Worm (Caenorhabditis elegans) whole organism, dauer: Measurements from ENCODE around the gene syx-18.

Experiments
- unc-62 ChIP-seq: sonication (generic microtip); optimal IDR thresholded peaks from 2 replicates; lab custom pipeline; 2017; ENCODE audit warnings: missing biosample characterization, missing genetic modification reagents, missing genetic modification characterization

The syx-18 gene

DNA sequence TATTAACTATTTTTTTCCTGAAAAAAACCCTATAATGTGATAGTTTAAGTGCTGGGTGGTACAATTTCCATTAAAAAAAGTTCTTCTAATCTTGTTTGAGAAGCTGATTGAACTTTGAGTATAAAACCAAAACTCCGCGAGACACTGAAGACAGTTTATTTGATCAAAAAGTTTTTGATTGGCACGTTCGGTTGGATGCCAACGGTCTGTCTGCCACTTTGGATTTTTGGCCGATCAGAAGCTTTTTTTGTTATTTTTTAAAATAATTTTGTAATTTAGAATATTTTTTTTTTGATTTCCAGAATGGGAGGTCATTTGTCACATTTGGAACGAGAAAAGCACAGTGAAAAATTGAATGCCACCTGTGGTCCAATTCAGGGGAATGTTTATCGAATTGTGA is 14.3 kb upstream of the syx-18 start, which contains the start of gene cest-28:
Gene cest-28 (plus strand): TSS at position 301 of the 400 bp plus-strand sequence.
- TF ChIP-seq unc-62 (GFP tag; lab: Kevin White, UChicago): no peak

DNA sequence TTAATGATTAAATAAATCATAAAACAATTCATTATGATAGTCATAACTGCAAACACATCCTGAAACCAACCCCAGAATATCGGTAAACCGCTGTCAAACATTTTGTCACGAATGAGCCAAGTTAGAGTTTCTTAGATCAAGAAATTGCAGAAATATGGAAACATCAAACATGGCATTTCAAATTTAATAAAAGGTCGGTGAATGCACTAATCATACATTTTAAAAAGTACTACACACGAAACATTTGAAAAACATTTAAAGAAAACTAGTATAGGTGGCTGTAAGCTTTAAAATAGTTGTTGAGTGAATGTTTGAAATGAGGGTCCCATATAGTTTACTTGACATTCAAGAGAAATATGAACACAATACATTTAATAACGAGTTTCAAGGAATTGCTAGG is 13.5 kb upstream of the syx-18 start, which contains the start of gene str-180:
Gene str-180 (minus strand): TSS at position 101 of the 400 bp plus-strand sequence.
- TF ChIP-seq unc-62 (GFP tag; lab: Kevin White, UChicago): no peak

DNA sequence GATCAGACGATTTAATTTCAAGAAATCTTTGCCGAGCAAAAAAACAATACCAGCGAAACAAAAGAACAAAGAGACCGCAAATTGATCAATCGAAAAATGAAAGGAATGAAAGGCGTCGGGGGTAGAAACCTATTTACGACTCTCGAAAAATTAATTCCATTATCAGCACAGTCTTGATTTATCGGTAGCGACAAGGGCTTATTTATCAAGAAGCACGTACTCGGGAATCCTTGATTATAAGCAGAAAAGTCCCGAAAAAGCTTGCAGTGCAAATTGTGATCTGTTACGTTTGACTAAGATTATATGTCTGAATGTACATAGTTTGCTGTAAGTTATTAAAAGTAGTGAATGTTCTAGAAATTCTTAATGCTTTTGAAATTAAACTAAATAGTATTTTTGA is 11.3 kb upstream of the syx-18 start:
- no peak for TF ChIP-seq unc-62 (GFP tag; lab: Kevin White, UChicago)

DNA sequence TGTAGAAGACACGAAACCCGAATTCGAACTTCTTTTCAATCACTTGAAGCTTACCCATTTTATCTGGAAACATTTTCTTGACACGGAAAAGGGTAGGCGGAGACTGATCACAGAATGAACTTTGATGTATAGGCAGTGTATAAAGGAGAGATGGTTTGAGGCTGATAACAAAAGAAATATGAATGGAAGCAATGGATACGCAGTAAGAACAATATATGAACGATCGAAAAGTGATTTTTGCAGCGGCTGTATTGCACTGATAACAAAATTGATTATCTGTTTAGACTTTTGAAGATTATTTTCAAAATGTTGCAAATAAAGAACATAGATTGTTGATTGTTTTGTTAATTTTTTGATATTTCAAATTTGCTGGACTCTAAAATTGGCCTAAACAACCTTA is 10.5 kb upstream of the syx-18 start, which contains the start of gene pmp-5:
Gene pmp-5 (minus strand): TSS at position 63 of the 400 bp plus-strand sequence.
- no peak for TF ChIP-seq unc-62 (GFP tag; lab: Kevin White, UChicago)

DNA sequence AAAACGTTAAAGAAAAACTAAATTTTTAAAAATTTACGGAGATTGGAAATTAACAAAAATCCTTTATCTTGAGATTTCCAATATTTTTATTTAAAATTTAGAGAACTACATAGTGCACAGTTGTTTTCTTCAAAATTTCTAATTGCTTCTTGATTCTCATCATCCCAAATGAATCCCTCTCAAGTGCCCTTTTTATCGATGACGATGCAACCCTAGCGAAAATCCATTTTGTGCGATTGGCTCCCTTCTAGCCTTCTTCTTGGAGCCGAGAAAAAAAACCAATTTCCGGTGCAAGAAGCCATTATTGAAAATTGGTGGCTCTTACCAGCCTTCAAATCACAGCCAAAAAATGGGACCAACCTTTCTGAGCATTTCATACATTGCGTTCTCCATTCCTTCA is 7.3 kb upstream of the syx-18 start:
- no peak for TF ChIP-seq unc-62 (GFP tag; lab: Kevin White, UChicago)

DNA sequence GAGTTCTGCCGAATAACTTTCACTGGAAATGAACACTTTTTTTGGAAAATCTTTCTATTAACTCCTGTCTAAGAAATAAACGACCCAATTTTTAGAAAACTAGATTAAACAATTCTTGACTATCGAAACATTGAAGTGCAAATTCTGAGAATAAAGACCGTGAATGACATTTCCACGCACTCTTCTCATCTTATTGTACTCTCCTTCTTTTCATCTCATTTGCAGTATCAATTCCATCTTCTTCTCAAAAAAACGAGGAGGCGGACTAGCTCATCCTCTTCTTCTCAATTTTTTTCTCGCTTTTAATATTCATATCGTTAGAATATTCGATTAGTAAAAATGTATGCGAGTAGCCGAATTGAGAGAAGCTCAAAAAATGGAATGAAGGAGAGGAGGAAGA is 6.4 kb upstream of the syx-18 start:
- TF ChIP-seq unc-62 (GFP tag; lab: Kevin White, UChicago): no peak

DNA sequence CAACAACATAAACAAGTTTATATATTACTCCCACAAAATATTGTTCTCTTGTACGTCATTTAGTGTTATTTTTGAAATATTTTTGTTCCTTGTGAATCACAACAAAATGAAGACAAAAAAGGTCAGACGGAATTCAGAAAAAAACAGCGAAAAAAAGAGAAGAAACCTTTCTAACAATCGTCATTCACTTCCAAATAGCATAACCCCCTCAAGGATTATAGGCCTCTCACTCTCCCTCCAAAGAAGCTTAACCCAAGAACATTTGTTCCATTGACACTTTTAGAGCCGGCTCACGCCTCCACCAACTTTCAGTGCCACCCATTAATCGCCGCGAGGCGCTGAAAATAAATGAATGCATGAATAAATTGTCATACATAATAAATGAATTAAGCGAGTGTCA is 4.3 kb upstream of the syx-18 start:
- TF ChIP-seq unc-62 (GFP tag; lab: Kevin White, UChicago): no peak

DNA sequence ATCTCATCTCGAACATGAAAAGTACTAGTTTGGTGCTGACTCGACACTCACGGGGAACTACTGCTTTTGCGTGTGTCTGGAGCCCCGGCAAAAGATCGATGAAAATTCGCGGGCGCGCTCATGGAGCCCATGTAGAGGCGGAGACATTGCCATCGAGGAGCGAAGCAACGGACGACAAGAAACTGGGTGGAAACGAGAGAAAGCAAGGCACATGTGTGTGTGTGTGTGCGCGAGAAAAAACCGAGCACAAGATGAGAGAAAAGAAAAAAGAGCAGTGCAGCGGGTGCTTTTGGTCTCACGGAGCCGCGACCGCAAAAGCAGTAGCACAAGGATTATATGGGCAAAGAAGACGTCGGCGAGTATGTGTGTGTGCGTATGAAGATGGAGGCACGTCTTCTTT is 3.5 kb upstream of the syx-18 start:
- no peak for TF ChIP-seq unc-62 (GFP tag; lab: Kevin White, UChicago)

DNA sequence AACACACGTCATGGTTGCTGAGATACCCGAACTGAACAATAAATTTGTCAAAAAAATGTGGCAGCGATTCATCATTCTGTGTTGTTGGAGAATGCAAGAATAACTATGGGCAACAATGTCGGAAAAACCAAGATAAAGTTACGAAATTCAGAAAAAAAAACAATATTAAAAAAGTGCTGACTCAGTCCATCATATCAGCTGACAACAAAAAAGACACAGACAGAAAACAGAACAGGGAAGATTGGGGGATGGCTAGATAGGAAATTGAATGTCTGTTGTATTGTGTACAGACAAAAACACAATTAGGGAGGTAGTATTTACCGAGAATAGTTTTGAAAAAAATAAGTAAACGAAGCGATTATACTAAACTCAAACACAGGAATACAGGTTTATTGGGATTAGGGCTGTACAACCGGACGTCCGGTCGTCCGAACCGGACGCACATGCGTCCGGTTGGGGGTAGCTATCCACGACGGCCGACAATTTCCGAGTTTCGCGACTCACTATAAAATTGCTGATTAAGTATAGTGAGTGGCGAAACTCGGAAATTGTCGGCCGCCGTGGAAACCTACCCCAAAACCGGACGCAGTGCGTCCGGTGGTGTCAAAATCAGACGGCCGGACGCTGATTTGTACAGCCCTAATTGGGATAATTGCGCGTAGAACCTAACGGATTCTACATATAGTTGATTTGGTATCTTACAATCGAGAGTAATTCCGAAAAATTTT is 2.4 kb upstream of the syx-18 start:
- no peak for TF ChIP-seq unc-62 (GFP tag; lab: Kevin White, UChicago)

DNA sequence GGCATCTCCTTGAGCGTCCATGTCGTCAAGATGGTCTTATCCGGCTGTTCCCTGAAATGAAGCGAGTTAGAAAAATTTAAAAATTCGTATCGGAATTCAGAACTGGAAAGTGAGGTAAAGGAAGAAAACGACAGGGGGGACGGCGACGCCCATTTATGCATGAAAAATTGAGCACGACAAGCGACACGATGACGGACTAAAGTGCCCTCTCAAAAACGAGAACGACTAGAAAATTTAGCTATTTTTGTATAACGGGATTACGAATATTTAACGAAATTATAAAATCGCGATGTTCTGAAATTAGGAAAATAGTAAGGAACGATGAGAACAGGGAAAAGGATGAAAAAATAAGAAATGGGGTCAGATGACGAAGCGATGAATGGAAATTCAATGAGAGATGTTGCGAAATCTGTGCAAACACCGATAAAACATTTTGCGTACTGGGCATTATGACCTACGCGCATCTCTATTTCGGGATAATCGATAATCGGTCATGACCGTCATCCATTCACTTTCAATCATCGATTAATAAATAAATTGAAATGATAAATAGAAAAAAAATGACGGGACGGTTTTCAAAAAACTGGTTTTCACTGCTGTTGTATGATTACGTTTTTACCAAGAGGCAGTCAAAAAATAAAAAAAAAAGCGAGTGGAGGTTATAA is 1.3 kb upstream of the syx-18 start, which contains the start of gene snb-1:
Gene snb-1 (minus strand): TSS at position 51 of the 665 bp plus-strand sequence.
- TF ChIP-seq unc-62 (GFP tag; lab: Kevin White, UChicago): no peak

DNA sequence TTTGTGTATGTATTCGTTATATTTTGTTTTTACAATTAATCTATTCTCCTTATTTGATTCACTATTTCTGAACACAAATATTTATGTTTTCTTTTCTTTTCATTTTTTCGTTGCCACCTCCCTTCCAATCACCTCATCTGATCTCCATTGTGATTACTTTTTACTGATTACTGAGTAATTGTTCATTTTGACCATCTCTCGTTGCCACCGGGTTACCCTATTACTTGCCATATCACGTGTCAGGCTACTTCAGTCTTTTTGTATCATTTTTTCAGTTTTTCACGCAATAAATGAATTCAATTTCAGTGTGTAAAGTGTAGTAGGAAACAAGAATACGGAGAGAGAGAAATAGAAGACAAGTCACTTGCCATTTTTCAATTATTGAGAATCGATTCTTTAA is 3.2 kb downstream of the syx-18 start, which contains the start of gene T10H9.8:
Gene T10H9.8 (plus strand): TSS at position 301 of the 400 bp plus-strand sequence.
- TF ChIP-seq unc-62 (GFP tag; lab: Kevin White, UChicago): no peak

DNA sequence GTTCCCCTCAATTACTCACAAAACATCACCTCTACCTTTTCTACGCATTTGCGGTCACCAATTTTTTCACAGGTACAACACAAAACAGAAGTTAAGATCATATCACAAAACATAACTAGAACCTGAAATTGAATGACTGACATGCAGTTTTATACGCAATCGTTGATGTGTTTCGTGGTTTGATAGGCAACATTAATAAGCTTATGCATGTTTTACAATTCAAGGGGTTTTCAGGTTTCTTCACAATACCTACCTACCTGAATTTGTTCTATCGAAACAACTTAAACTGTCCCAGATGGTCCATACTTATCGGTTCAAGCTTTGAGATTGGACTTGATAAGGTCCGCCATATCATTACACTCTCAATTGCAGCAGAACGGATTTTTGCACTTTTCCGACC is 4.7 kb downstream of the syx-18 start:
- no peak for TF ChIP-seq unc-62 (GFP tag; lab: Kevin White, UChicago)

DNA sequence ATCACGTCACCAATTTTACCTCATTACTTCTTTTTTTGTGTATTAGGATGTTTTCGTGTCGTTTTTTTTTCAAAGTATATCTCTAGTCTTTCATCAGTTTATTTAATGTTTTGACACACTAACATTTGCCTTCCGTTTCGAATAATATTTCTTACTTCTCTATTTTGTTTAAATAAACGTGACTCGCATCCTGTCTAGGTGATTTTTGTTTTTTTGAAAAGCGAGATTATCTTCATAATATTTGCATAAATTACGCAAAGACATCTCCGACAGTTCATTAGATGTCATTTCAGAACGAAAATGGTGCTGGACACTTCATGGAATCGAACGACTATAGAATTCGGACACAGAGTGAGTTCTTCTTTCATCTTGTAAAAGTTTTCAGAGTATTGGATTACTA is 5.9 kb downstream of the syx-18 start, which contains the start of gene T10H9.1:
Gene T10H9.1 (plus strand): TSS at position 301 of the 400 bp plus-strand sequence.
- TF ChIP-seq unc-62 (GFP tag; lab: Kevin White, UChicago): no peak

DNA sequence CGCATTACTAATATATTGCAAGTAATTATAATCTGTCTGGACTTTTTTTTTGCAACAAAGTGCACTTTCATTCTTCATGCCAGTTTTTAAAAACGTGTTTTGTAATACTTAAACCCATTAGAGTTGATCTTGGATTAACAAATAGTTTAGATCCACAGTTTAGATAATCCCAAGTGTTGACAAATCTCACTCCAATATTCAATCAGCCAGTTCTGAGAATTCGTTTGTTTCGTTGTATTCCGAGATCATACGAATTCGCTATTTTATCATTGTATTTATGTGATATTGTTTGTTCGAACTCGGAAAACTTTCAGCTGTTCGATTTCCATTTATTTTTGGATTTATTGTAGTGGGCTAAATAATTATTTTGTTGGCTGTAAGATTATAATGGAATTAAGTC is 9.4 kb downstream of the syx-18 start:
- no peak for TF ChIP-seq unc-62 (GFP tag; lab: Kevin White, UChicago)

DNA sequence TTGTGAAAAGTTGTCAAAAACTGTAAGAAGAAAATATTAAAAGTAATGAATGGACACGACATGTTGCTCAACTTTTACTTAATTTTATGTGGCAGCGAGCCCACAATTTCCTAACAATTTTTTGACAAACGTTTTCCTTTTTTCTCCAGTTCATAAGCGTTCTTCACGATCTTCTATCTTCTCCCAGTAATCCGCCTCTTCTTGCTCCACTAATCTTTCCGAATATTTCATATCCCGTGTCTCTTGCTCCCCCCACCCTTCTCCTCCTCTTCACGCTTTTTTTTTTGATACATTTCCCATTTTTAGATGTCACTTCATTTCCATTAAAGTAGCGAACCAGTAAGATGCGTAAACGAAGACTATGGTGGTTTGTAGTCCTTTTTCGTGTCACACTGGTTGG is 22.3 kb downstream of the syx-18 start, which contains the start of gene scd-2:
Gene scd-2 (plus strand): TSS at position 301 of the 400 bp plus-strand sequence.
- TF ChIP-seq unc-62 (GFP tag; lab: Kevin White, UChicago): no peak

DNA sequence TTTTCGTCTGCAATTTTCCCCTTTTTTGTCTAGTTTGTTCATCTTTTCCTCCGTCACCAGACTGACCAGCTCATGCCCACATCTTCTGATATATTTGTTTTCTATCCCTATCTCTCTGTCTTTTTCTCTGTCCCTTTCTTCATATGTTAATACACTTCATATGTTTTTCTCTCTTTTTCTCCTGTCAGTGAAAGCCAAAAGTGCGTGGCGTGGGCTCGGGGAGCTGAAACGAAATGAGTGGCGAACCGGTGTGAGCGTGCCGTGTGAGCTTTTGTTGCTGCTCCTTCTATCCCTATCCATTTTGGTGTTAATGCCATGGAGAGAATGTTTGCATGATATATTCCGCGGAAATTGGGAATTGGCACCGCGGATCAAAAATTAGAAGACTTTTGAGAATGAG is 23.4 kb downstream of the syx-18 start:
- TF ChIP-seq unc-62 (GFP tag; lab: Kevin White, UChicago): no peak
